Worm (Caenorhabditis elegans) whole organism, mixed stage, embryonic: Measurements from ENCODE around the gene R03G5.6.

Experiments
- cnd-1 ChIP-seq: fragments of 200-800 bp; sonication (Bioruptor generic); optimal IDR thresholded peaks from 2 replicates; lab custom pipeline; 2018; ENCODE audit warnings: mild to moderate bottlenecking, missing genetic modification characterization, missing compliant biosample characterization
- lin-13 ChIP-seq: fragments of 150-350 bp; optimal IDR thresholded peaks from 2 replicates; lab custom pipeline; 2014; ENCODE audit warnings: missing biosample characterization, missing genetic modification characterization
- nhr-12 ChIP-seq: fragments of 150-350 bp; optimal IDR thresholded peaks from 2 replicates; lab custom pipeline; 2014; ENCODE audit warnings: missing biosample characterization, missing genetic modification characterization
- nhr-2 ChIP-seq: fragments of 150-350 bp; optimal IDR thresholded peaks from 2 replicates; lab custom pipeline; 2014; ENCODE audit warnings: missing biosample characterization, missing genetic modification characterization
- nhr-28 ChIP-seq: fragments of 150-350 bp; optimal IDR thresholded peaks from 2 replicates; lab custom pipeline; 2014; ENCODE audit warnings: missing biosample characterization, missing genetic modification characterization
- nhr-76 ChIP-seq: sonication (generic microtip); optimal IDR thresholded peaks from 2 replicates; lab custom pipeline; 2017; ENCODE audit warnings: missing biosample characterization, missing genetic modification characterization
- pha-4 ChIP-seq: fragments of 150-350 bp; optimal IDR thresholded peaks from 2 replicates; lab custom pipeline; 2018; ENCODE audit warnings: missing biosample characterization, missing genetic modification reagents, missing genetic modification characterization
- snpc-4 ChIP-seq: fragments of 150-350 bp; optimal IDR thresholded peaks from 2 replicates; lab custom pipeline; 2014; ENCODE audit warnings: missing biosample characterization, missing genetic modification characterization

DNA sequence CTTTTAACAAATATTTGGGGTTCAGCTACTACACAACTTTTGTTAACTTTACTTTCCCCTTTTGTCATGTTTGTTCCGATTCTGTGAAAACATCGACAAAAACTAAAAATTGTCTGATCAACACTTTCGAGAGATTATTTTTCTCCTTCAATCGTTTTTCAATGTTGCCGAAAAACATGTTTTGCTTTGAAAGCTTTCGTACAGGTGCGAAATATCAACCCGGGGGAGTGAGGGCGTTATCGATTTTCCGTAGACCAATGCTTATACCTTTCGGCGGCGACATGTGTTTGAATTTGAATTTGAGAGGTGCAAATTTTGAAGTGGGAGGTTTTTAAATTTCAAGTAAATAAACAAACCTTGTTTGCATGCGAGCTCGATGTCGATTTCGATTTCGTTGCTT, 8.3 kb downstream of the R03G5.6 start:
- no peak for TF ChIP-seq nhr-76 (tag; lab: Kevin White, UChicago)
- TF ChIP-seq nhr-12 (tag; lab: Kevin White, UChicago), result no peak
- TF ChIP-seq snpc-4 (tag; lab: Kevin White, UChicago), result no peak
- TF ChIP-seq cnd-1 (tag; lab: Kevin White, UChicago), result no peak
- TF ChIP-seq pha-4 (tag; lab: Kevin White, UChicago), result no peak
- no peak for TF ChIP-seq nhr-28 (tag; lab: Kevin White, UChicago)
- no peak for TF ChIP-seq nhr-2 (tag; lab: Kevin White, UChicago)
- no peak for TF ChIP-seq lin-13 (tag; lab: Kevin White, UChicago)
